Worm (Caenorhabditis elegans) whole organism, L3 larva: ENCODE results near the gene E02A10.3.

Source experiments
- R02D3.7 ChIP-seq: fragments of 150-350 bp; optimal IDR thresholded peaks from 2 replicates; lab custom pipeline; 2014; ENCODE audit warnings: missing biosample characterization, missing genetic modification characterization
- ama-1 ChIP-seq: fragments of 150-350 bp; optimal IDR thresholded peaks from 2 replicates; lab custom pipeline; 2018
- ceh-16 ChIP-seq: sonication (generic microtip); optimal IDR thresholded peaks from 2 replicates; lab custom pipeline; 2017; ENCODE audit warnings: missing biosample characterization, missing genetic modification characterization
- ceh-82 ChIP-seq: fragments of 150-350 bp; optimal IDR thresholded peaks from 2 replicates; lab custom pipeline; 2014; ENCODE audit warnings: missing biosample characterization, missing genetic modification characterization
- ceh-9 ChIP-seq: sonication (generic microtip); optimal IDR thresholded peaks from 2 replicates; lab custom pipeline; 2018; ENCODE audit warnings: missing biosample characterization, missing genetic modification characterization
- daf-12 ChIP-seq: fragments of 150-350 bp; optimal IDR thresholded peaks from 2 replicates; lab custom pipeline; 2014; ENCODE audit warnings: missing biosample characterization, missing genetic modification reagents, missing genetic modification characterization
- egl-27 ChIP-seq: sonication (generic microtip); optimal IDR thresholded peaks from 4 replicates; lab custom pipeline; 2017; ENCODE audit warnings: missing biosample characterization, missing genetic modification reagents, missing genetic modification characterization
- egl-5 ChIP-seq: fragments of 150-350 bp; optimal IDR thresholded peaks from 2 replicates; lab custom pipeline; 2017; ENCODE audit warnings: missing biosample characterization, missing genetic modification reagents, missing genetic modification characterization, inconsistent platforms
- elt-2 ChIP-seq: sonication (generic microtip); optimal IDR thresholded peaks from 2 replicates; lab custom pipeline; 2016; ENCODE audit warnings: missing genetic modification reagents, mild to moderate bottlenecking, missing genetic modification characterization, missing compliant biosample characterization
- elt-3 ChIP-seq, 3 experiments: fragments of 150-350 bp in 1 of 3; sonication (generic microtip) in 2 of 3; optimal IDR thresholded peaks; 2 replicates in 2 of 3; 4 replicates in 1 of 3; lab custom pipeline; 2014 to 2017; ENCODE audit warnings: missing biosample characterization in 3 of 3, missing genetic modification characterization in 3 of 3
- eor-1 ChIP-seq, 2 experiments: fragments of 150-350 bp; optimal IDR thresholded peaks; 2 replicates each; lab custom pipeline; 2014 to 2018; ENCODE audit warnings: missing biosample characterization in 2 of 2, missing genetic modification characterization in 2 of 2
- fkh-10 ChIP-seq: sonication (generic microtip); optimal IDR thresholded peaks from 2 replicates; lab custom pipeline; 2017; ENCODE audit warnings: missing biosample characterization, missing genetic modification reagents, missing genetic modification characterization
- fkh-2 ChIP-seq: fragments of 150-350 bp; optimal IDR thresholded peaks from 2 replicates; lab custom pipeline; 2014; ENCODE audit warnings: missing biosample characterization, missing genetic modification reagents, missing genetic modification characterization
- fos-1 ChIP-seq: fragments of 150-350 bp; optimal IDR thresholded peaks from 2 replicates; lab custom pipeline; 2014; ENCODE audit warnings: missing biosample characterization, missing genetic modification characterization
- hmg-11 ChIP-seq: sonication (generic microtip); optimal IDR thresholded peaks from 2 replicates; lab custom pipeline; 2016; ENCODE audit warnings: missing genetic modification characterization, missing compliant biosample characterization
- jun-1 ChIP-seq: fragments of 150-350 bp; optimal IDR thresholded peaks from 2 replicates; lab custom pipeline; 2014; ENCODE audit warnings: missing biosample characterization, missing genetic modification reagents, missing genetic modification characterization
- lin-39 ChIP-seq: fragments of 150-350 bp; optimal IDR thresholded peaks from 2 replicates; lab custom pipeline; 2018; ENCODE audit warnings: missing biosample characterization, missing genetic modification reagents, missing genetic modification characterization
- lsy-12 ChIP-seq: sonication (generic microtip); optimal IDR thresholded peaks from 2 replicates; lab custom pipeline; 2016; ENCODE audit warnings: mild to moderate bottlenecking, missing genetic modification characterization, missing compliant biosample characterization
- mml-1 ChIP-seq: fragments of 150-350 bp; sonication (generic microtip); optimal IDR thresholded peaks from 3 replicates; lab custom pipeline; 2014; ENCODE audit warnings: missing biosample characterization, missing genetic modification characterization
- nfya-1 ChIP-seq: sonication (generic microtip); optimal IDR thresholded peaks from 2 replicates; lab custom pipeline; 2017; ENCODE audit warnings: missing genetic modification characterization, mild to moderate bottlenecking, missing compliant biosample characterization, antibody characterized with exemption, moderate library complexity; ENCODE audit not compliant: insufficient read depth
- nhr-11 ChIP-seq: fragments of 150-350 bp; optimal IDR thresholded peaks from 2 replicates; lab custom pipeline; 2014; ENCODE audit warnings: missing biosample characterization, missing genetic modification characterization
- nhr-12 ChIP-seq: fragments of 150-350 bp; optimal IDR thresholded peaks from 2 replicates; lab custom pipeline; 2014; ENCODE audit warnings: missing biosample characterization, missing genetic modification characterization
- nhr-23 ChIP-seq: fragments of 150-350 bp; optimal IDR thresholded peaks from 2 replicates; lab custom pipeline; 2014; ENCODE audit warnings: missing biosample characterization, missing genetic modification reagents, missing genetic modification characterization
- nhr-25 ChIP-seq: sonication (generic microtip); optimal IDR thresholded peaks from 2 replicates; lab custom pipeline; 2017; ENCODE audit warnings: missing biosample characterization, missing genetic modification characterization
- nhr-28 ChIP-seq: fragments of 150-350 bp; optimal IDR thresholded peaks from 2 replicates; lab custom pipeline; 2014; ENCODE audit warnings: missing biosample characterization, missing genetic modification characterization
- nhr-43 ChIP-seq: sonication (generic microtip); optimal IDR thresholded peaks from 2 replicates; lab custom pipeline; 2016; ENCODE audit warnings: mild to moderate bottlenecking, missing genetic modification characterization, missing compliant biosample characterization; ENCODE audit not compliant: poor library complexity, severe bottlenecking
- nhr-67 ChIP-seq: fragments of 150-350 bp; optimal IDR thresholded peaks from 2 replicates; lab custom pipeline; 2014; ENCODE audit warnings: missing biosample characterization, missing genetic modification characterization
- nhr-76 ChIP-seq: fragments of 150-350 bp; sonication (generic microtip); optimal IDR thresholded peaks from 5 replicates; lab custom pipeline; 2014; ENCODE audit warnings: missing biosample characterization, missing genetic modification characterization
- nhr-77 ChIP-seq: fragments of 150-350 bp; optimal IDR thresholded peaks from 2 replicates; lab custom pipeline; 2014; ENCODE audit warnings: missing biosample characterization, missing genetic modification characterization
- pha-4 ChIP-seq: fragments of 150-350 bp; optimal IDR thresholded peaks from 2 replicates; lab custom pipeline; 2014; ENCODE audit warnings: missing biosample characterization, missing genetic modification reagents, missing genetic modification characterization
- pqm-1 ChIP-seq: fragments of 150-350 bp; optimal IDR thresholded peaks from 2 replicates; lab custom pipeline; 2017; ENCODE audit warnings: missing biosample characterization, missing genetic modification characterization, inconsistent platforms
- skn-1 ChIP-seq: fragments of 150-350 bp; optimal IDR thresholded peaks from 2 replicates; lab custom pipeline; 2014; ENCODE audit warnings: missing biosample characterization, missing genetic modification characterization
- snpc-4 ChIP-seq: fragments of 150-350 bp; optimal IDR thresholded peaks from 2 replicates; lab custom pipeline; 2014; ENCODE audit warnings: missing biosample characterization, missing genetic modification characterization
- tbx-2 ChIP-seq: sonication (generic microtip); optimal IDR thresholded peaks from 2 replicates; lab custom pipeline; 2016; ENCODE audit warnings: mild to moderate bottlenecking, missing genetic modification characterization, missing compliant biosample characterization
- unc-39 ChIP-seq: sonication (generic microtip); optimal IDR thresholded peaks from 4 replicates; lab custom pipeline; 2017; ENCODE audit warnings: missing biosample characterization, missing genetic modification characterization
- unc-62 ChIP-seq: fragments of 150-350 bp; sonication (generic microtip); optimal IDR thresholded peaks from 4 replicates; lab custom pipeline; 2014; ENCODE audit warnings: missing biosample characterization, missing genetic modification reagents, missing genetic modification characterization
- ztf-11 ChIP-seq: fragments of 150-350 bp; optimal IDR thresholded peaks from 2 replicates; lab custom pipeline; 2014; ENCODE audit warnings: missing biosample characterization, missing genetic modification characterization

The E02A10.3 gene

DNA sequence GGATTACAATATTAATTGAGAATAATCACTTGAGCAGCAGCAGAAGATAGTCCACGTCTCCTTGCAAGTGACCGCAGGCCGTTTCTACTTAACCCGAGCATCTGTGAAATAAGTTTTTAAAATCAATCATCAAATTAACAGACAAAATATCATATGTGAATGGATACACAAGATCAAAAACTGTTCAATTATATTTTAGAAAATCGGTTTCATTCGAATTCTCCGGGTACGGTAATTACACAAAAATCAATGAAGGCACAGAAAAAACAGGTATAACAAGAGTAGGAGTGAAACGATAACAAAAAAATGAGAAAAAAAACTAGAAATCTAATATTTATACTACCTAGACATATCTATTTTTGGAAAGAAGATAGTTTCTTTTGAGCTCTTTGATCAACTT is 16.8 kb downstream of the E02A10.3 start, which contains the start of gene mma-1:
Gene mma-1 (minus strand): TSS at position 101 of the 400 bp plus-strand sequence.
- no peak for TF ChIP-seq R02D3.7
- no peak for TF ChIP-seq ama-1 (lab: Kevin White, UChicago)

- TF ChIP-seq fkh-2 (tag; lab: Kevin White, UChicago) (no peak), hmg-11 (peak; percentile 41), unc-62 (no peak), ceh-9 (tag; lab: Kevin White, UChicago) (no peak), daf-12 (no peak), lin-39 (peak; percentile 57), elt-3 (tag; optimal IDR thresholded peaks at IDR 0.05; lab: Kevin White, UChicago) (no peak), ceh-16 (no peak), nhr-77 (tag; lab: Kevin White, UChicago) (no peak), nhr-23 (tag; lab: Kevin White, UChicago) (peak; percentile 56), nhr-43 (tag; lab: Kevin White, UChicago) (peak; percentile 19), fos-1 (tag; lab: Kevin White, UChicago) (no peak), eor-1 (tag; optimal IDR thresholded peaks at IDR 0.05; lab: Kevin White, UChicago) (no peak), R02D3.7 (no peak), nhr-25 (peak; percentile 71), snpc-4 (tag; lab: Kevin White, UChicago) (no peak), elt-2 (peak; percentile 45), mml-1 (tag; lab: Kevin White, UChicago) (no peak), unc-39 (tag; lab: Kevin White, UChicago) (no peak), nfya-1 (tag; lab: Kevin White, UChicago) (peak; percentile 51), jun-1 (no peak), nhr-11 (tag; lab: Kevin White, UChicago) (no peak), skn-1 (tag; lab: Kevin White, UChicago) (no peak), pha-4 (no peak), lsy-12 (tag; lab: Kevin White, UChicago) (peak; percentile 42), tbx-2 (tag; lab: Kevin White, UChicago) (peak; percentile 16), fkh-10 (GFP tag; lab: Kevin White, UChicago) (no peak), egl-27 (tag; lab: Kevin White, UChicago) (peak; percentile 34), egl-5 (tag; lab: Kevin White, UChicago) (peak; percentile 77), ztf-11 (no peak), nhr-76 (no peak)
- TF ChIP-seq, all 47 proteins: peak for 11
These were observed 17.4 kb downstream of the E02A10.3 start for ce11 chrV:12596795-12597194.

- TF ChIP-seq hmg-11 (no peak), nfya-1 (tag; lab: Kevin White, UChicago) (peak; percentile 34), unc-39 (tag; lab: Kevin White, UChicago) (no peak)
- TF ChIP-seq, all 47 proteins: peak for 1
These were observed 19.7 kb downstream of the E02A10.3 start, which contains the start of the genes C14C10.10 and ril-2 for ce11 chrV:12599110-12599509. Gene C14C10.10 (minus strand): TSS chrV:12599128. Gene ril-2 (minus strand): TSS chrV:12599157.

- TF ChIP-seq lin-39 (no peak), nhr-28 (no peak), hmg-11 (peak; percentile 27), nhr-67 (tag; lab: Kevin White, UChicago) (no peak), pha-4 (peak; percentile 55), nhr-43 (tag; lab: Kevin White, UChicago) (no peak), nhr-11 (tag; lab: Kevin White, UChicago) (no peak), elt-2 (peak; percentile 16), snpc-4 (tag; lab: Kevin White, UChicago) (no peak), ceh-82 (no peak), pqm-1 (tag; lab: Kevin White, UChicago) (no peak), ceh-9 (tag; lab: Kevin White, UChicago) (no peak), fos-1 (tag; lab: Kevin White, UChicago) (no peak), ceh-16 (no peak), nhr-12 (tag; lab: Kevin White, UChicago) (no peak)
These were observed 20.3 kb downstream of the E02A10.3 start, which contains the start of gene C14C10.5 for ce11 chrV:12599510-12600242. Gene C14C10.5 (plus strand): TSS chrV:12600192.
